Worm (Caenorhabditis elegans): ENCODE data around the gene hsp-43.

The hsp-43 gene

DNA sequence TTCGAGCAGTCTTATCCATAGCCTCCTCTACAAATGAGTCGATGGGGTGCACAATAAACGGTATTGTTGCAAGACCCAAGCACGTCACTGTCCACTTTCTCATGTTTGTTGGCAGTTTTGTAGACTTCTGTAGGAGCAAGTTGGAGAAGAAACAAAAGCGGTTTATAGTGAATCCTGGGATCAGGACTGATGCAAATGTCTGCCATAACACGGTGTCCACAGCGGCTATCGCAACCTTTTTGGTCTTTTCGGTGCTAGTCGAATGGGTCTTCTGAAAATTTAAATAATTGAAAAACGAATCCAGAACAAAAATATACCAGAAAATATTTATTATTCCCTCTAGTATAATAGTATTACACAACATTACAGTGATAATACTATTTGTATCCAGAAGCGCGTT lies 30.0 kb downstream of the hsp-43 start:
- TF ChIP-seq him-1 (tag; optimal IDR thresholded peaks at IDR 0.05) (no peak), dao-5 (tag; optimal IDR thresholded peaks at IDR 0.05) (no peak), W03F9.2 (tag; optimal IDR thresholded peaks at IDR 0.05) (no peak)

ce11 chrX:6204696-6205232 lies 30.6 kb downstream of the hsp-43 start, which contains the start of gene bca-1:
TSS of gene bca-1 (minus strand) at chrX:6204746.
- TF ChIP-seq W03F9.2 (tag; optimal IDR thresholded peaks at IDR 0.05) (peak; percentile 25), dao-5 (tag; optimal IDR thresholded peaks at IDR 0.05) (no peak), him-1 (tag; optimal IDR thresholded peaks at IDR 0.05) (no peak)

ce11 chrX:6203315-6203714 lies 32.0 kb downstream of the hsp-43 start:
- no peak for TF ChIP-seq dao-5 (tag; optimal IDR thresholded peaks at IDR 0.05)
- TF ChIP-seq him-1 (tag; optimal IDR thresholded peaks at IDR 0.05), result no peak
- no peak for TF ChIP-seq W03F9.2 (tag; optimal IDR thresholded peaks at IDR 0.05)

ce11 chrX:6202809-6203208 lies 32.5 kb downstream of the hsp-43 start:
- no peak for TF ChIP-seq dao-5 (tag; optimal IDR thresholded peaks at IDR 0.05)
- TF ChIP-seq him-1 (tag; optimal IDR thresholded peaks at IDR 0.05), result no peak
- TF ChIP-seq W03F9.2 (tag; optimal IDR thresholded peaks at IDR 0.05), result no peak

DNA sequence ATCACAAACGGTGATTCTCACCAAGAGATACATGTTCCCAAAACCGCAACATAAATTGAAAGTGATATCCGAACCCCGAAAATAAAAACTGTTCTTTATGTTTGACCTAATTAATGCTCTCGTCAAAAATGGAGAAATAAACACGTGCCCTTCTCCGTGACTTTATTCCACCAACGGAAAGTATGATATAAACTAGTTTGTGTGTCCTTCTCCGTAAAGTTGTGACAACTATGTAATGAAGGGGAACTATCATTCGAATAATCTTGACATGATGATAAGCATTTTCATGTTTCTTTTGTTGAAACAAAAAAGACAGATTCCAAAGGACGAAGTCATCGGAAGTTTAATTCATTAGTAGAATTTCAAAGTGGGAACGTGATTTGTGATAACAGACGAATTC lies 33.8 kb downstream of the hsp-43 start:
- TF ChIP-seq dao-5 (tag; optimal IDR thresholded peaks at IDR 0.05), result no peak
- TF ChIP-seq him-1 (tag; optimal IDR thresholded peaks at IDR 0.05), result no peak
- no peak for TF ChIP-seq W03F9.2 (tag; optimal IDR thresholded peaks at IDR 0.05)

ce11 chrX:6196627-6197026 lies 38.7 kb downstream of the hsp-43 start, which contains the start of gene daf-9:
TSS of gene daf-9 (plus strand) at chrX:6196927.
- TF ChIP-seq W03F9.2 (tag; optimal IDR thresholded peaks at IDR 0.05), result no peak
- no peak for TF ChIP-seq him-1 (tag; optimal IDR thresholded peaks at IDR 0.05)
- no peak for TF ChIP-seq dao-5 (tag; optimal IDR thresholded peaks at IDR 0.05)

DNA sequence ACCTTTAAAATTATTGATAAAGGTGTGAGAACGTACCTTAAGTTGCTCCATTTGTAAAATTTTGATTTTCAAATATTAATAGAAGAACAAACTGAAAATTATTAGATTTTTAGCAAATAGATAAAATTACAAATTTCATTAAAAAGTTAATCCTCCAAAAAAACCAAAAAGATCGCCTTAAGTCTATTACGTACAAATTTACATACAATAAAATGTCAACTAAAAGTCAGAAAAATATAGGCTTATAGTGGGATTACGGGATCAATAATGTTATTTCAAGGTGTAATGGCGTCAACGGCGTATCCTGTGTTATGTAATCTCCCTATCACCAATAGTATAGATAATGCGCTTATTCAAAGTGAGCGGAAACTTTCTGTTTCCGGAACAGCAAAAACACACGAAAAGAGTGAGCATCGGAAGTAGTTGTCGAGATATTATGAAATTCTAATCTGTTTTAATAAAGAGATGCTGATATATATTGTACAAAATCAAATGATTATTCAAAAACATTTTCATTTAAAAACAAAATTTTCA lies 41.1 kb downstream of the hsp-43 start, which contains the start of gene ceh-54:
Gene ceh-54, minus strand, starts transcription at position 51 of the 534 bp plus-strand sequence.
- TF ChIP-seq him-1 (tag; optimal IDR thresholded peaks at IDR 0.05) (no peak), W03F9.2 (tag; optimal IDR thresholded peaks at IDR 0.05) (no peak), dao-5 (tag; optimal IDR thresholded peaks at IDR 0.05) (no peak)

ce11 chrX:6189955-6190354 lies 45.4 kb downstream of the hsp-43 start, which contains the start of gene T13C5.9:
TSS of gene T13C5.9 (plus strand) at chrX:6190255.
- TF ChIP-seq dao-5 (tag; optimal IDR thresholded peaks at IDR 0.05), result no peak
- no peak for TF ChIP-seq him-1 (tag; optimal IDR thresholded peaks at IDR 0.05)
- TF ChIP-seq W03F9.2 (tag; optimal IDR thresholded peaks at IDR 0.05), result no peak

- no peak for TF ChIP-seq dao-5 (tag; optimal IDR thresholded peaks at IDR 0.05)
- TF ChIP-seq him-1 (tag; optimal IDR thresholded peaks at IDR 0.05), result no peak
- no peak for TF ChIP-seq W03F9.2 (tag; optimal IDR thresholded peaks at IDR 0.05)
Observed at ce11 chrX:6187848-6188247, 47.5 kb downstream of the hsp-43 start, which contains the start of gene T13C5.10. TSS of gene T13C5.10 (plus strand) at chrX:6188148.

ce11 chrX:6184709-6185108 lies 50.6 kb downstream of the hsp-43 start, which contains the start of gene T13C5.2:
TSS of gene T13C5.2 (plus strand) at chrX:6185009.
- TF ChIP-seq him-1 (tag; optimal IDR thresholded peaks at IDR 0.05) (no peak), W03F9.2 (tag; optimal IDR thresholded peaks at IDR 0.05) (no peak), dao-5 (tag; optimal IDR thresholded peaks at IDR 0.05) (no peak)
